Worm (Caenorhabditis elegans): ENCODE data around the gene apc-2.

ce11 chrIII:8099022-8099421 lies 18.6 kb downstream of the apc-2 start, which contains the start of gene K06H7.1:
- TF ChIP-seq C34F6.9 (tag; optimal IDR thresholded peaks at IDR 0.05) (no peak), R02D3.7 (tag; optimal IDR thresholded peaks at IDR 0.05) (no peak), nhr-12 (tag; optimal IDR thresholded peaks at IDR 0.05) (no peak), peb-1 (tag; optimal IDR thresholded peaks at IDR 0.05) (no peak), nhr-77 (tag; optimal IDR thresholded peaks at IDR 0.05) (no peak), aly-2 (tag; optimal IDR thresholded peaks at IDR 0.05) (no peak), elt-1 (tag; optimal IDR thresholded peaks at IDR 0.05) (no peak), unc-39 (tag; optimal IDR thresholded peaks at IDR 0.05) (no peak), crh-2 (tag; optimal IDR thresholded peaks at IDR 0.05) (no peak), elt-3 (tag; optimal IDR thresholded peaks at IDR 0.05) (no peak), skn-1 (tag; optimal IDR thresholded peaks at IDR 0.05) (no peak), snpc-4 (tag; optimal IDR thresholded peaks at IDR 0.05) (no peak)

Data from whole organism, L2 larva.